Worm (Caenorhabditis elegans) whole organism, young adult: ENCODE data around the gene moma-1.

Source experiments
- B0336.3 ChIP-seq: fragments of 200-800 bp; sonication (Bioruptor generic); IDR thresholded peaks from 2 replicates; pipeline ENCODE4 v1.3.6; 2022; ENCODE audit warnings: missing genetic modification characterization, missing compliant biosample characterization
- F52B5.7 ChIP-seq: sonication (generic microtip); optimal IDR thresholded peaks from 2 replicates; lab custom pipeline; 2016; ENCODE audit warnings: mild to moderate bottlenecking, missing genetic modification characterization, missing compliant biosample characterization
- T07F8.4 ChIP-seq: sonication (generic microtip); optimal IDR thresholded peaks from 2 replicates; lab custom pipeline; 2016; ENCODE audit warnings: mild to moderate bottlenecking, missing genetic modification characterization, moderate library complexity, missing compliant biosample characterization
- ama-1 ChIP-seq, 3 experiments: fragments of 150-350 bp in 1 of 3; sonication (generic microtip) in 2 of 3; optimal IDR thresholded peaks; 2 replicates each; lab custom pipeline; 2014 to 2018; ENCODE audit warnings: missing biosample characterization in 2 of 3, missing genetic modification characterization in 2 of 3, missing genetic modification reagents in 2 of 3
- aptf-3 ChIP-seq: fragments of 200-800 bp; sonication (Bioruptor generic); IDR thresholded peaks from 2 replicates; pipeline ENCODE4 v1.3.6; 2022; ENCODE audit warnings: missing genetic modification characterization, missing compliant biosample characterization
- snpc-4 ChIP-seq, 5 experiments: fragments of 150-350 bp in 1 of 5; sonication (generic microtip) in 4 of 5; optimal IDR thresholded peaks; 2 replicates each; lab custom pipeline; 2014 to 2018; ENCODE audit warnings: missing genetic modification characterization in 5 of 5, missing biosample characterization in 3 of 5, antibody characterized with exemption in 2 of 5, mild to moderate bottlenecking in 2 of 5, missing compliant biosample characterization in 2 of 5, missing genotype in 2 of 5, moderate library complexity in 2 of 5, missing genetic modification reagents in 1 of 5

ce11 chrIII:856908-857307 is 4.7 kb upstream of the moma-1 start:
- TF ChIP-seq snpc-4 (GFP tag; optimal IDR thresholded peaks at IDR 0.05; lab: Kevin White, UChicago) (no peak), snpc-4 (tag; optimal IDR thresholded peaks at IDR 0.05; lab: Kevin White, UChicago) (no peak), ama-1 (optimal IDR thresholded peaks at IDR 0.05; lab: Kevin White, UChicago) (no peak), ama-1 (GFP tag; optimal IDR thresholded peaks at IDR 0.05; lab: Kevin White, UChicago) (no peak), F52B5.7 (tag; lab: Kevin White, UChicago) (no peak), B0336.3 (no peak), T07F8.4 (tag; lab: Kevin White, UChicago) (no peak), aptf-3 (GFP tag; lab: Robert Waterston, UW) (no peak)
